Worm (Caenorhabditis elegans) whole organism, early embryonic: ENCODE data around the gene osm-6.

Experiments used
- B0310.2 ChIP-seq: sonication (generic microtip); optimal IDR thresholded peaks from 2 replicates; lab custom pipeline; 2016; ENCODE audit warnings: mild to moderate bottlenecking, missing genetic modification characterization, missing compliant biosample characterization
- F13C5.2 ChIP-seq: sonication (generic microtip); optimal IDR thresholded peaks from 2 replicates; lab custom pipeline; 2017; ENCODE audit warnings: mild to moderate bottlenecking, missing genetic modification characterization, inconsistent platforms, missing compliant biosample characterization
- aly-1 ChIP-seq: sonication (generic microtip); optimal IDR thresholded peaks from 2 replicates; lab custom pipeline; 2016; ENCODE audit warnings: missing genetic modification characterization, missing compliant biosample characterization
- ama-1 ChIP-seq: fragments of 150-350 bp; optimal IDR thresholded peaks from 2 replicates; lab custom pipeline; 2014
- ceh-36 ChIP-seq: sonication (generic microtip); optimal IDR thresholded peaks from 2 replicates; lab custom pipeline; 2016; ENCODE audit warnings: missing genetic modification characterization, inconsistent platforms, missing compliant biosample characterization
- ets-7 ChIP-seq: sonication (generic microtip); optimal IDR thresholded peaks from 2 replicates; lab custom pipeline; 2016; ENCODE audit warnings: missing genotype, missing genetic modification characterization, missing compliant biosample characterization
- flt-1 ChIP-seq: fragments of 200-800 bp; sonication (Bioruptor generic); IDR thresholded peaks from 2 replicates; pipeline ENCODE4 v1.3.6; 2022; ENCODE audit warnings: missing genetic modification characterization, missing compliant biosample characterization
- hmbx-1 ChIP-seq: sonication (generic microtip); optimal IDR thresholded peaks from 2 replicates; lab custom pipeline; 2016; ENCODE audit warnings: mild to moderate bottlenecking, missing genetic modification characterization, missing compliant biosample characterization
- hmg-4 ChIP-seq: fragments of 200-800 bp; sonication (Bioruptor generic); optimal IDR thresholded peaks from 2 replicates; lab custom pipeline; 2018; ENCODE audit warnings: mild to moderate bottlenecking, missing genetic modification characterization, missing compliant biosample characterization
- hnd-1 ChIP-seq: sonication (generic microtip); optimal IDR thresholded peaks from 2 replicates; lab custom pipeline; 2016; ENCODE audit warnings: missing genetic modification characterization, missing compliant biosample characterization
- pes-1 ChIP-seq: fragments of 200-800 bp; sonication (Bioruptor generic); IDR thresholded peaks from 2 replicates; pipeline ENCODE4 v1.3.6; 2022; ENCODE audit warnings: missing genetic modification reagents, missing genetic modification characterization, missing compliant biosample characterization
- scrt-1 ChIP-seq: fragments of 200-800 bp; sonication (Bioruptor generic); IDR thresholded peaks from 2 replicates; pipeline ENCODE4 v1.3.6; 2022; ENCODE audit warnings: missing genetic modification characterization, missing compliant biosample characterization
- sea-1 ChIP-seq: fragments of 200-800 bp; sonication (Bioruptor generic); conservative IDR thresholded peaks from 2 replicates; pipeline ENCODE4 v1.3.6; 2022; ENCODE audit warnings: missing genetic modification characterization, missing compliant biosample characterization
- tbx-37 ChIP-seq: fragments of 200-800 bp; sonication (Bioruptor generic); conservative IDR thresholded peaks from 2 replicates; pipeline ENCODE4 v1.3.6; 2022; ENCODE audit warnings: missing genetic modification reagents, missing genetic modification characterization, missing compliant biosample characterization
- tra-4 ChIP-seq: sonication (generic microtip); optimal IDR thresholded peaks from 2 replicates; lab custom pipeline; 2017; ENCODE audit warnings: missing genetic modification characterization, missing compliant biosample characterization

The osm-6 gene

ce11 chrV:11933196-11934028 is 6.2 kb upstream of the osm-6 start, which contains the start of the genes aman-2 and F58H1.3:
Gene aman-2 (minus strand): TSS chrV:11933246.
Gene F58H1.3 (plus strand): TSS chrV:11933978.
- peak; percentile 14 for TF ChIP-seq tra-4 (tag; lab: Kevin White, UChicago)
- TF ChIP-seq flt-1 (GFP tag; lab: Robert Waterston, UW), result no peak
- TF ChIP-seq F13C5.2 (tag; lab: Kevin White, UChicago), result peak; percentile 30
- no peak for TF ChIP-seq pes-1 (GFP tag; lab: Robert Waterston, UW)
- TF ChIP-seq tbx-37 (GFP tag; lab: Robert Waterston, UW), result peak; percentile 18; the same call in 1 of the 2 replicates
- no peak for TF ChIP-seq aly-1 (tag; lab: Kevin White, UChicago)
- peak; percentile 34 for TF ChIP-seq hmbx-1 (tag; lab: Kevin White, UChicago)

ce11 chrV:11929046-11929590 is 1.9 kb upstream of the osm-6 start, which contains the start of gene F58H1.2:
Gene F58H1.2 (plus strand): TSS chrV:11929096.
- TF ChIP-seq scrt-1 (GFP tag; lab: Robert Waterston, UW), result no peak
- no peak for TF ChIP-seq ceh-36
- TF ChIP-seq ama-1 (lab: Kevin White, UChicago), result no peak

- TF ChIP-seq hmg-4 (GFP tag; lab: Kevin White, UChicago), result no peak
- TF ChIP-seq tbx-37 (GFP tag; lab: Robert Waterston, UW), result no peak
These were observed 5.3 kb downstream of the osm-6 start for ce11 chrV:11921689-11922517.

- no peak for TF ChIP-seq F13C5.2 (tag; lab: Kevin White, UChicago)
- no peak for TF ChIP-seq pes-1 (GFP tag; lab: Robert Waterston, UW)
- no peak for TF ChIP-seq ama-1 (lab: Kevin White, UChicago)
- no peak for TF ChIP-seq tbx-37 (GFP tag; lab: Robert Waterston, UW)
- TF ChIP-seq ceh-36, result no peak
- no peak for TF ChIP-seq B0310.2 (tag; lab: Kevin White, UChicago)
- no peak for TF ChIP-seq aly-1 (tag; lab: Kevin White, UChicago)
- TF ChIP-seq tra-4 (tag; lab: Kevin White, UChicago), result no peak
These were observed 6.0 kb downstream of the osm-6 start for ce11 chrV:11921229-11921628.

- TF ChIP-seq ets-7 (tag; lab: Kevin White, UChicago) (no peak), ama-1 (lab: Kevin White, UChicago) (no peak), tra-4 (tag; lab: Kevin White, UChicago) (no peak), F13C5.2 (tag; lab: Kevin White, UChicago) (no peak), hnd-1 (tag; lab: Kevin White, UChicago) (no peak), hmg-4 (GFP tag; lab: Kevin White, UChicago) (no peak), ceh-36 (no peak), sea-1 (GFP tag; lab: Robert Waterston, UW) (no peak), flt-1 (GFP tag; lab: Robert Waterston, UW) (no peak), tbx-37 (GFP tag; lab: Robert Waterston, UW) (no peak), pes-1 (GFP tag; lab: Robert Waterston, UW) (no peak)
These were observed 7.6 kb downstream of the osm-6 start for ce11 chrV:11919639-11920038.

ce11 chrV:11917186-11917585 is 10.1 kb downstream of the osm-6 start, which contains the start of gene R31.2:
Gene R31.2 (plus strand): TSS chrV:11917573.
- TF ChIP-seq B0310.2 (tag; lab: Kevin White, UChicago) (no peak), pes-1 (GFP tag; lab: Robert Waterston, UW) (no peak), F13C5.2 (tag; lab: Kevin White, UChicago) (no peak), scrt-1 (GFP tag; lab: Robert Waterston, UW) (no peak), hnd-1 (tag; lab: Kevin White, UChicago) (no peak), hmbx-1 (tag; lab: Kevin White, UChicago) (no peak)

ce11 chrV:11913283-11913682 is 14.0 kb downstream of the osm-6 start:
- TF ChIP-seq aly-1 (tag; lab: Kevin White, UChicago), result peak; percentile 18
- no peak for TF ChIP-seq hmbx-1 (tag; lab: Kevin White, UChicago)

ce11 chrV:11905977-11906376 is 21.3 kb downstream of the osm-6 start:
- TF ChIP-seq hmbx-1 (tag; lab: Kevin White, UChicago), result no peak
- TF ChIP-seq aly-1 (tag; lab: Kevin White, UChicago), result no peak
- no peak for TF ChIP-seq pes-1 (GFP tag; lab: Robert Waterston, UW)
- no peak for TF ChIP-seq scrt-1 (GFP tag; lab: Robert Waterston, UW)
- no peak for TF ChIP-seq ama-1 (lab: Kevin White, UChicago)
- no peak for TF ChIP-seq tbx-37 (GFP tag; lab: Robert Waterston, UW)
- TF ChIP-seq tra-4 (tag; lab: Kevin White, UChicago), result no peak
- TF ChIP-seq flt-1 (GFP tag; lab: Robert Waterston, UW), result no peak
- TF ChIP-seq ets-7 (tag; lab: Kevin White, UChicago), result no peak
- no peak for TF ChIP-seq ceh-36
